ENCODE assay signal across 1 worm cellular context in genomic region chrX:2641094-2641493, ce11.
TF ChIP-seq lines count a peak whose summit lies in the region.

No protein-coding gene starts in this region.

TF ChIP-seq in whole organism, L1 larva, 84 proteins besides CTCF, POLR2A, EP300 and RAD21 (continued from another document):
- TF ChIP-seq nhr-90 (tag; optimal IDR thresholded peaks at IDR 0.05; lab: Kevin White, UChicago; ENCODE audit: poor library complexity) = no peak
- TF ChIP-seq mdl-1 (tag; optimal IDR thresholded peaks at IDR 0.05; lab: Kevin White, UChicago) = no peak
- TF ChIP-seq aly-2 (tag; optimal IDR thresholded peaks at IDR 0.05; lab: Kevin White, UChicago) = no peak
- TF ChIP-seq isw-1 (GFP tag; IDR thresholded peaks at IDR 0.05; lab: Robert Waterston, UW) = no peak
- no peak for TF ChIP-seq unc-86 (tag; optimal IDR thresholded peaks at IDR 0.05; lab: Kevin White, UChicago)
- TF ChIP-seq efl-1 (optimal IDR thresholded peaks at IDR 0.05; lab: Kevin White, UChicago) = no peak
- no peak for TF ChIP-seq efl-1 (GFP tag; optimal IDR thresholded peaks at IDR 0.05 in 1 of 2; lab: Kevin White, UChicago)
- no peak for TF ChIP-seq grh-1 (GFP tag; IDR thresholded peaks at IDR 0.05; lab: Robert Waterston, UW)
- no peak for TF ChIP-seq nhr-28 (tag; optimal IDR thresholded peaks at IDR 0.05; lab: Kevin White, UChicago)
- no peak for TF ChIP-seq nhr-76 (tag; optimal IDR thresholded peaks at IDR 0.05; lab: Kevin White, UChicago)
- TF ChIP-seq unc-130 (tag; optimal IDR thresholded peaks at IDR 0.05; lab: Kevin White, UChicago) = no peak
- no peak for TF ChIP-seq tlp-1 (tag; optimal IDR thresholded peaks at IDR 0.05; lab: Kevin White, UChicago)
- no peak for TF ChIP-seq unc-30 (tag; optimal IDR thresholded peaks at IDR 0.05; lab: Kevin White, UChicago)
- TF ChIP-seq zag-1 (tag; optimal IDR thresholded peaks at IDR 0.05; lab: Kevin White, UChicago) = no peak
- no peak for TF ChIP-seq snpc-4 (tag; optimal IDR thresholded peaks at IDR 0.05; lab: Kevin White, UChicago)
- no peak for TF ChIP-seq snu-23 (GFP tag; optimal IDR thresholded peaks at IDR 0.05; lab: Kevin White, UChicago)
- TF ChIP-seq alr-1 (tag; optimal IDR thresholded peaks at IDR 0.05; lab: Kevin White, UChicago; ENCODE audit: borderline replicate concordance) = no peak
- peak in 1 of 2 experiments; percentile 25 for TF ChIP-seq lsy-2 (tag; optimal IDR thresholded peaks at IDR 0.05; lab: Kevin White, UChicago)
- TF ChIP-seq unc-98 (GFP tag; IDR thresholded peaks at IDR 0.05; lab: Robert Waterston, UW) = no peak
- no peak for TF ChIP-seq nhr-85 (tag; lab: Kevin White, UChicago)
- TF ChIP-seq mab-9 (GFP tag; IDR thresholded peaks at IDR 0.05; lab: Robert Waterston, UW) = no peak
- no peak for TF ChIP-seq lin-35 (GFP tag; optimal IDR thresholded peaks at IDR 0.05; lab: Kevin White, UChicago)
- no peak for TF ChIP-seq fkh-10 (GFP tag; optimal IDR thresholded peaks at IDR 0.05; lab: Kevin White, UChicago)
- TF ChIP-seq zip-4 (GFP tag; optimal IDR thresholded peaks at IDR 0.05; lab: Kevin White, UChicago) = no peak
- no peak for TF ChIP-seq lir-3 (tag; optimal IDR thresholded peaks at IDR 0.05; lab: Kevin White, UChicago; ENCODE audit: poor library complexity)
- TF ChIP-seq C16A3.4 (tag; optimal IDR thresholded peaks at IDR 0.05; lab: Kevin White, UChicago) = no peak
- TF ChIP-seq F16B12.6 (tag; optimal IDR thresholded peaks at IDR 0.05; lab: Kevin White, UChicago) = no peak
